Fruit fly (Drosophila melanogaster) Kc167 (cell line): ENCODE data around the gene t-Grip91.

ENCODE experiments used
- Myc ChIP-seq: fragments of >200 bp; optimal IDR thresholded peaks from 2 replicates; lab custom pipeline; 2017; ENCODE audit warnings: missing external identifiers
- Sin3A ChIP-seq: fragments of >200 bp; optimal IDR thresholded peaks from 2 replicates; lab custom pipeline; 2018; ENCODE audit warnings: missing external identifiers
- h ChIP-seq: fragments of >200 bp; optimal IDR thresholded peaks from 3 replicates; lab custom pipeline; 2018; ENCODE audit warnings: missing external identifiers
- insv ChIP-seq: fragments of >200 bp; optimal IDR thresholded peaks from 3 replicates; lab custom pipeline; 2018; ENCODE audit warnings: missing external identifiers
- psq ChIP-seq: fragments of >200 bp; optimal IDR thresholded peaks from 2 replicates; lab custom pipeline; 2017; ENCODE audit warnings: missing external identifiers
- ttk ChIP-seq: sonication (Bioruptor generic); optimal IDR thresholded peaks from 2 replicates; lab custom pipeline; 2017; ENCODE audit warnings: missing external identifiers

- TF ChIP-seq Myc (no peak), psq (lab: Kevin White, UChicago) (no peak), ttk (lab: Kevin White, UChicago) (no peak), insv (lab: Kevin White, UChicago) (no peak), Sin3A (no peak), h (lab: Kevin White, UChicago) (no peak)
Measured at dm6 chr2L:15752096-15752495, 31.8 kb upstream of the t-Grip91 start, which contains the start of gene Mtr4.
